Worm (Caenorhabditis elegans): ENCODE measurements around the gene smg-4.

ce11 chrV:9737287-9737686, 40.3 kb downstream of the smg-4 start, which contains the start of gene aqp-4:
- TF ChIP-seq nhr-237 (tag; optimal IDR thresholded peaks at IDR 0.05) (no peak), ama-1 (optimal IDR thresholded peaks at IDR 0.05) (no peak), nfya-1 (tag; optimal IDR thresholded peaks at IDR 0.05; ENCODE audit: insufficient read depth) (no peak), nhr-25 (tag; optimal IDR thresholded peaks at IDR 0.05) (no peak), nhr-43 (tag; optimal IDR thresholded peaks at IDR 0.05; ENCODE audit: poor library complexity, severe bottlenecking) (no peak)

All from whole organism, L3 larva.